Fruit fly (Drosophila melanogaster): Measurements from ENCODE around the gene NijA.

NijA gene

DNA sequence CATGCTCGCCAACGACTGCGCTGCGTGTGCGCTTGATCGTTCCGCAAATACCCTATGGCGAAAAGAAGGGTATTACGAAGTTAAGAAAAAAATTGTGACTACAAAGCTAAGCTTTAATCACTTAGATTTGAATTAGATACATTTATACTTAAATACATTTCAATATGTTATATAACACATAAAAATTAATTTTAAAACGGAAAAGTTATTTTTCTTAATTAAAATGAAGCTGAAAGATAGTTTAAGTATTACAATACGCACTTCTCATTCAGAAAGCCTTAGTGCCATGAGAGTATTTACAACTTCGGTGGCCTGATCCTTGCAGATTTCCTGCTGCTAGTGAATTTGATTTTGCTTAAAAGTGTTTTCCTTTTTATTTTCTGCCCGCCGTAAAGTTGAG, 44.0 kb upstream of the NijA start (continued):
- peak; percentile 83 for TF ChIP-seq Eip78C (GFP tag)
- peak; percentile 73 for TF ChIP-seq CG4318 (GFP tag; optimal IDR thresholded peaks at IDR 0.05)
- TF ChIP-seq Ets21C (GFP tag; optimal IDR thresholded peaks at IDR 0.05): peak; percentile 21
- TF ChIP-seq CG9139 (GFP tag; optimal IDR thresholded peaks at IDR 0.05): no peak
- peak; percentile 49 for TF ChIP-seq CG11762 (GFP tag; optimal IDR thresholded peaks at IDR 0.05; ENCODE audit: insufficient read depth)
- TF ChIP-seq fd85E (GFP tag; optimal IDR thresholded peaks at IDR 0.05): no peak
- peak; percentile 43 for TF ChIP-seq Hr39 (GFP tag; optimal IDR thresholded peaks at IDR 0.05)
- peak; percentile 62 for TF ChIP-seq spab (GFP tag; optimal IDR thresholded peaks at IDR 0.05)
- TF ChIP-seq CG34406 (GFP tag; optimal IDR thresholded peaks at IDR 0.05): peak; percentile 60
- peak; percentile 78 for TF ChIP-seq CG10631 (GFP tag; optimal IDR thresholded peaks at IDR 0.05)
- peak; percentile 57 for TF ChIP-seq fd59A (GFP tag; optimal IDR thresholded peaks at IDR 0.05)
- TF ChIP-seq cyc (GFP tag; optimal IDR thresholded peaks at IDR 0.05): peak; percentile 23
- peak; percentile 74 for TF ChIP-seq achi (GFP tag; optimal IDR thresholded peaks at IDR 0.05)
- no peak for TF ChIP-seq ss (GFP tag; optimal IDR thresholded peaks at IDR 0.05)
- peak; percentile 68 for TF ChIP-seq svp (GFP tag)
- TF ChIP-seq Smox (GFP tag; optimal IDR thresholded peaks at IDR 0.05): peak; percentile 41
- TF ChIP-seq CG10669 (GFP tag; optimal IDR thresholded peaks at IDR 0.05): peak; percentile 62
- TF ChIP-seq CG8319 (GFP tag; optimal IDR thresholded peaks at IDR 0.05): no peak
- peak; percentile 43 for TF ChIP-seq CG6276 (GFP tag; optimal IDR thresholded peaks at IDR 0.05)
- peak; percentile 50 for TF ChIP-seq dsx (GFP tag; optimal IDR thresholded peaks at IDR 0.05; ENCODE audit: poor library complexity, severe bottlenecking)
- TF ChIP-seq acj6 (GFP tag; optimal IDR thresholded peaks at IDR 0.05): peak; percentile 61
- TF ChIP-seq esn (GFP tag; optimal IDR thresholded peaks at IDR 0.05): peak; percentile 59
- peak; percentile 53 for TF ChIP-seq pdm3 (GFP tag; optimal IDR thresholded peaks at IDR 0.05)
- peak; percentile 16 for TF ChIP-seq vri (GFP tag; optimal IDR thresholded peaks at IDR 0.05)
- peak; percentile 32 for TF ChIP-seq Sox14 (GFP tag; optimal IDR thresholded peaks at IDR 0.05)
- TF ChIP-seq CG1621 (tag; optimal IDR thresholded peaks at IDR 0.05): peak; percentile 25
- no peak for TF ChIP-seq fkh (GFP tag; optimal IDR thresholded peaks at IDR 0.05)
- peak; percentile 47 for TF ChIP-seq CG6808 (GFP tag; optimal IDR thresholded peaks at IDR 0.05)
- TF ChIP-seq Blimp-1 (GFP tag; optimal IDR thresholded peaks at IDR 0.05): peak; percentile 17

DNA sequence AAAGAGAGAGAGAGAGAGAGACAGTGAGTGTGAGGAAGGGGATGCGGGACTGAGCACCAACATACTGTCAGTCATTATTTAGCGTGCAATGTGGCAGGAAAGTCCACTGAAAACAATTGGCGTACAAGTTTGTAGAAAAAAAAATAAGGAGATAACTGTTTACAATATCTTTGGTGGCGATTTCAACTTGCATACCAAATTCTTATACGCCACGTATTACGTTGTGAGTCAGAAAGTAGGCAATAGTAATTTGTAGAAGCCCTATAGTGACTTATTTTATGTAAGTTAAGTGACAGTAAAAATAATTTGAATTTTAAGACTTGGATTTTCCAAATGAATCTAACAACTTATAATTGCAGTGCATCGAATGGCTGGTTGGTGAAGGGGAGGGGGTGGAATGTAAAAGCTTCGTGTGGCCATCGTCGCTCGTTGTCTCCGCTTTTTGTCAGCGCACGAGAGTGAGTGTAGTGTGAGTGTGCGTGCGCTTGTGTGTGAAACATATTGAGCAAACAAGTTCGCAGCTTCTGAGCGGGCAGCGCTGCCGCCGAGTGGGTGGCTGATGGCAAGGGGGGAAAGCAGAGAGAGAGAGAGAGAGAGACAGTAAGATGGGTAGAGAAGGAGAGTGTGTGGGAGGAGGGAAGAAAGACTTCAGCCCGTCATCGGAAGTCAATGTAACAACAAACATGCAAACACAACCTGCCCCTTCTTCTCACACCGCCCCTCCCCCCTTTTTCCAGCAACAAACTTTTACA, 43.2 kb upstream of the NijA start:
- TF ChIP-seq CG10631 (GFP tag; optimal IDR thresholded peaks at IDR 0.05) (peak; percentile 96), CG6792 (GFP tag; optimal IDR thresholded peaks at IDR 0.05) (peak; percentile 95), fd59A (GFP tag; optimal IDR thresholded peaks at IDR 0.05) (peak; percentile 89), CG15336 (GFP tag; IDR thresholded peaks at IDR 0.05) (no peak; the same call in none of the 2 replicates), CG31627 (GFP tag; optimal IDR thresholded peaks at IDR 0.05) (peak; percentile 94), CG7368 (GFP tag; optimal IDR thresholded peaks at IDR 0.05) (peak; percentile 92), fd85E (GFP tag; optimal IDR thresholded peaks at IDR 0.05) (peak; percentile 92), CG3032 (tag; optimal IDR thresholded peaks at IDR 0.05) (peak; percentile 82), CG8119 (GFP tag; IDR thresholded peaks at IDR 0.05) (peak; percentile 96), net (GFP tag; optimal IDR thresholded peaks at IDR 0.05) (peak; percentile 91), Hr38 (GFP tag; optimal IDR thresholded peaks at IDR 0.05) (no peak), CG10669 (GFP tag; optimal IDR thresholded peaks at IDR 0.05) (peak; percentile 97), OdsH (GFP tag; optimal IDR thresholded peaks at IDR 0.05) (peak; percentile 93), Smox (GFP tag; optimal IDR thresholded peaks at IDR 0.05) (peak; percentile 93), CG6276 (GFP tag; optimal IDR thresholded peaks at IDR 0.05) (peak; percentile 88), vri (GFP tag; optimal IDR thresholded peaks at IDR 0.05) (peak; percentile 84), CG8632 (GFP tag; optimal IDR thresholded peaks at IDR 0.05) (peak; percentile 89), spab (GFP tag; optimal IDR thresholded peaks at IDR 0.05) (peak; percentile 90), lz (GFP tag; optimal IDR thresholded peaks at IDR 0.05) (peak; percentile 96), CG11762 (GFP tag; optimal IDR thresholded peaks at IDR 0.05; ENCODE audit: insufficient read depth) (peak; percentile 97), CG16779 (tag; optimal IDR thresholded peaks at IDR 0.05) (peak; percentile 81), CG9139 (GFP tag; optimal IDR thresholded peaks at IDR 0.05) (peak; percentile 86), CG1621 (tag; optimal IDR thresholded peaks at IDR 0.05) (peak; percentile 82), CG3919 (GFP tag; optimal IDR thresholded peaks at IDR 0.05) (peak; percentile 98), Sox102F (GFP tag; optimal IDR thresholded peaks at IDR 0.05) (peak; percentile 94), Blimp-1 (GFP tag; optimal IDR thresholded peaks at IDR 0.05) (peak; percentile 87), Hr4 (GFP tag; optimal IDR thresholded peaks at IDR 0.05) (peak; percentile 95), CG32006 (GFP tag; optimal IDR thresholded peaks at IDR 0.05) (peak; percentile 96), achi (GFP tag; optimal IDR thresholded peaks at IDR 0.05) (peak; percentile 93), Eip93F (GFP tag; optimal IDR thresholded peaks at IDR 0.05) (peak; percentile 68), Ets96B (tag; optimal IDR thresholded peaks at IDR 0.05) (peak; percentile 93)
